Fruit fly (Drosophila melanogaster): Measurements from ENCODE around the gene Papst2.
A peak's percentile ranks its signal among the peaks of the same experiment; 100 is the strongest.

The Papst2 gene

dm6 chr3L:17008911-17009364, 33.7 kb upstream of the Papst2 start (continued):
- 0 out of 2 replicates have a peak, but pooled peaks have one; percentile 31 for TF ChIP-seq CG11247 (GFP tag; IDR thresholded peaks at IDR 0.05)
- no peak for TF ChIP-seq E2f2 (GFP tag; IDR thresholded peaks at IDR 0.05)
- no peak for TF ChIP-seq Dip2 (GFP tag; IDR thresholded peaks at IDR 0.05)
- TF ChIP-seq pb (GFP tag; optimal IDR thresholded peaks at IDR 0.05): no peak
- no peak for TF ChIP-seq CG8290 (GFP tag; optimal IDR thresholded peaks at IDR 0.05)
- TF ChIP-seq CG8290 (tag; optimal IDR thresholded peaks at IDR 0.05): peak in 1 of 2 experiments; percentile 59
- no peak for TF ChIP-seq PHDP (tag; optimal IDR thresholded peaks at IDR 0.05)
- TF ChIP-seq Sry-δ (GFP tag; optimal IDR thresholded peaks at IDR 0.05): no peak
- TF ChIP-seq CG11696 (GFP tag; IDR thresholded peaks at IDR 0.05): peak; percentile 74
- TF ChIP-seq nom (GFP tag; optimal IDR thresholded peaks at IDR 0.05): no peak
- TF ChIP-seq cwo (GFP tag; optimal IDR thresholded peaks at IDR 0.05): peak; percentile 87
- TF ChIP-seq emc (GFP tag; optimal IDR thresholded peaks at IDR 0.05): no peak
- TF ChIP-seq HHEX (GFP tag; optimal IDR thresholded peaks at IDR 0.05): no peak
- no peak for TF ChIP-seq CG17612 (GFP tag; IDR thresholded peaks at IDR 0.05)
- TF ChIP-seq Dbx (GFP tag; IDR thresholded peaks at IDR 0.05): 0 out of 3 replicates have a peak, but pooled peaks have one; percentile 19
- TF ChIP-seq CG7839 (tag; optimal IDR thresholded peaks at IDR 0.05): no peak
- TF ChIP-seq Atf6 (GFP tag; IDR thresholded peaks at IDR 0.05): no peak
- TF ChIP-seq Hmx (GFP tag; optimal IDR thresholded peaks at IDR 0.05): no peak
- peak; percentile 36 for TF ChIP-seq B-H2 (GFP tag; optimal IDR thresholded peaks at IDR 0.05)
- TF ChIP-seq rib (GFP tag; IDR thresholded peaks at IDR 0.05): peak; percentile 34; the same call in 1 of the 2 replicates
- TF ChIP-seq sug (tag; optimal IDR thresholded peaks at IDR 0.05): peak; percentile 78
- no peak for TF ChIP-seq aop (GFP tag; IDR thresholded peaks at IDR 0.05)
- no peak for TF ChIP-seq CG6175 (GFP tag; IDR thresholded peaks at IDR 0.05)
- TF ChIP-seq CG9876 (GFP tag; optimal IDR thresholded peaks at IDR 0.05): no peak
- TF ChIP-seq nerfin-2 (GFP tag; IDR thresholded peaks at IDR 0.05; ENCODE audit: partially characterized antibody): no peak
- TF ChIP-seq hth (optimal IDR thresholded peaks at IDR 0.05): no peak
- no peak for TF ChIP-seq Sry-β (GFP tag; optimal IDR thresholded peaks at IDR 0.05)
- no peak for TF ChIP-seq CG13123 (GFP tag; optimal IDR thresholded peaks at IDR 0.05)

- no peak for TF ChIP-seq D19A (tag; optimal IDR thresholded peaks at IDR 0.05)
- TF ChIP-seq hbn (GFP tag; IDR thresholded peaks at IDR 0.05; ENCODE audit: partially characterized antibody): peak; percentile 49; the same call in 1 of the 2 replicates
- TF ChIP-seq CG8089 (GFP tag; optimal IDR thresholded peaks at IDR 0.05): no peak
- TF ChIP-seq CG8388 (GFP tag; optimal IDR thresholded peaks at IDR 0.05): no peak
- peak; percentile 100 for TF ChIP-seq Deaf1 (tag; optimal IDR thresholded peaks at IDR 0.05)
- TF ChIP-seq sob (GFP tag; IDR thresholded peaks at IDR 0.05): peak; percentile 18; the same call in 1 of the 2 replicates
- TF ChIP-seq onecut (GFP tag; IDR thresholded peaks at IDR 0.05): peak; percentile 33
- TF ChIP-seq Taf1 (GFP tag; IDR thresholded peaks at IDR 0.05): peak; percentile 5; the same call in 1 of the 2 replicates
- TF ChIP-seq CG7372 (GFP tag; IDR thresholded peaks at IDR 0.05): no peak
- no peak for TF ChIP-seq hb (GFP tag; IDR thresholded peaks at IDR 0.05; ENCODE audit: partially characterized antibody)
- TF ChIP-seq CG2116 (GFP tag; optimal IDR thresholded peaks at IDR 0.05): no peak
- TF ChIP-seq ap (GFP tag; IDR thresholded peaks at IDR 0.05): no peak
- TF ChIP-seq wor (GFP tag; IDR thresholded peaks at IDR 0.05): no peak
- TF ChIP-seq CG1832 (GFP tag; optimal IDR thresholded peaks at IDR 0.05): peak; percentile 88
- TF ChIP-seq CG34224 (GFP tag; IDR thresholded peaks at IDR 0.05; ENCODE audit: partially characterized antibody): peak; percentile 51; the same call in 1 of the 3 replicates
- TF ChIP-seq CG15601 (tag; optimal IDR thresholded peaks at IDR 0.05): no peak
- TF ChIP-seq luna (GFP tag; optimal IDR thresholded peaks at IDR 0.05): no peak
- TF ChIP-seq CG17568 (GFP tag; optimal IDR thresholded peaks at IDR 0.05): peak; percentile 52
- no peak for TF ChIP-seq CG17612 (GFP tag; IDR thresholded peaks at IDR 0.05)
- TF ChIP-seq dysf (GFP tag; IDR thresholded peaks at IDR 0.05): peak; percentile 30; the same call in 1 of the 3 replicates
- peak; percentile 49 for TF ChIP-seq grau (tag; optimal IDR thresholded peaks at IDR 0.05)
- no peak for TF ChIP-seq crc (GFP tag; optimal IDR thresholded peaks at IDR 0.05)
- TF ChIP-seq CG11696 (GFP tag; IDR thresholded peaks at IDR 0.05): peak; percentile 95
- peak; percentile 47 for TF ChIP-seq grn (GFP tag; optimal IDR thresholded peaks at IDR 0.05)
- TF ChIP-seq CG4404 (GFP tag; IDR thresholded peaks at IDR 0.05): no peak
These were observed 32.7 kb upstream of the Papst2 start for dm6 chr3L:17009715-17010491.

Measured in whole organism, embryonic.